Worm (Caenorhabditis elegans) whole organism, L4/young adult: Measurements from ENCODE around the gene K08H2.4.

Source experiments
- dao-5 ChIP-seq: sonication (generic microtip); optimal IDR thresholded peaks from 2 replicates; lab custom pipeline; 2016; ENCODE audit warnings: missing genotype, missing genetic modification characterization, moderate library complexity, missing compliant biosample characterization
- him-1 ChIP-seq: sonication (generic microtip); optimal IDR thresholded peaks from 2 replicates; lab custom pipeline; 2016; ENCODE audit warnings: missing genotype, missing genetic modification reagents, missing genetic modification characterization, missing compliant biosample characterization

- no peak for TF ChIP-seq dao-5
- no peak for TF ChIP-seq him-1 (tag; lab: Kevin White, UChicago)
Measured at ce11 chrX:13284091-13284490, 45.8 kb downstream of the K08H2.4 start, which contains the start of gene cyp-14A4.
